Fruit fly (Drosophila melanogaster): ENCODE results near the gene Gmd.

Gene Gmd

DNA sequence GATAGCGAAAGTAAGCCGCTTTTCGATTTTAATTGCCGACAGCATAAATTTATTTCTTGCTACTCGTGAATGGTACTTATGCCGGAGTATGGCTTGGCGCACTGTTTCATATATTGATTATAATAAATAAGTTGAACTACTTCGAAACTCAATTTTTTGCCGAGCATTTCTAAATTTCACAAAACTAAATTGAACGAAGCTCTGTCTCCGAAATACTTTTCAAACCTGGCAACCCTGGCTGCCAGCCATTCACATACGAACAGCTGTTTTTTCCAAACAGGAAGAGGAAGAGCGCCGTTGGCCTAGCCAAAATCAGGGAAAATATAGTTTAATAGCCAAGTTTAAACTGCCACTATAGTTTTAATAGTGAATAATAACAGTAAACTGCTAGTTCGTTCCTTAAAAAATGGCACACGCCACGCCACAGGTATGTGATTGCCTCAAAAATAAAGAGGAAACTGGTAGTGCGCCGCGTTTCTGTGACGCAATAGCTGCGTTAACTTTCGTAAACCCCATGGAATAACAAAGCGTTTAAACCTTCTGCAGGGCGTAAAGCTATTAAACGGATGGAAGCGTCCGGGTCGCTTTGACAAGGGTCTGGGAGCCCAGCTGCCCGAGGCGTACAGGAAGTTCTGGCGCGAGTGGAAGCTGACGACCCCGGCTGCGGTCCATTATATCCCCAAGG, 3.0 kb downstream of the Gmd start, which contains the start of gene mRpL28 (continued):
- TF ChIP-seq Trl (optimal IDR thresholded peaks at IDR 0.05) (no peak), Trl (GFP tag; optimal IDR thresholded peaks at IDR 0.05) (peak; percentile 15), Lim3 (GFP tag; IDR thresholded peaks at IDR 0.05) (no peak), CG10959 (GFP tag; IDR thresholded peaks at IDR 0.05) (no peak), MTF-1 (GFP tag; optimal IDR thresholded peaks at IDR 0.05; ENCODE audit: borderline replicate concordance) (no peak), fd96Cb (tag; optimal IDR thresholded peaks at IDR 0.05) (no peak), CG9215 (GFP tag; IDR thresholded peaks at IDR 0.05) (no peak), Rfx (GFP tag; IDR thresholded peaks at IDR 0.05) (no peak), sd (tag; optimal IDR thresholded peaks at IDR 0.05) (no peak), Sry-β (GFP tag; optimal IDR thresholded peaks at IDR 0.05) (peak; percentile 10), ham (GFP tag; IDR thresholded peaks at IDR 0.05) (no peak), Dip3 (GFP tag; optimal IDR thresholded peaks at IDR 0.05) (peak; percentile 26), CG8359 (GFP tag; optimal IDR thresholded peaks at IDR 0.05; ENCODE audit: borderline replicate concordance) (no peak), sima (GFP tag; optimal IDR thresholded peaks at IDR 0.05) (no peak), ap (GFP tag; IDR thresholded peaks at IDR 0.05) (no peak), Myb (GFP tag; optimal IDR thresholded peaks at IDR 0.05) (no peak), onecut (GFP tag; IDR thresholded peaks at IDR 0.05) (no peak), Abd-B (GFP tag; optimal IDR thresholded peaks at IDR 0.05) (no peak), Ravus (GFP tag; IDR thresholded peaks at IDR 0.05) (no peak), CG4282 (GFP tag; optimal IDR thresholded peaks at IDR 0.05) (no peak), Hr51 (GFP tag; optimal IDR thresholded peaks at IDR 0.05) (no peak), dmrt99B (tag; optimal IDR thresholded peaks at IDR 0.05) (no peak), CG7556 (GFP tag; optimal IDR thresholded peaks at IDR 0.05) (no peak), CG4404 (GFP tag; IDR thresholded peaks at IDR 0.05) (no peak), bbx (GFP tag; IDR thresholded peaks at IDR 0.05; ENCODE audit: partially characterized antibody) (peak; percentile 56; the same call in 1 of the 2 replicates), CG15011 (GFP tag; optimal IDR thresholded peaks at IDR 0.05) (no peak), sr (GFP tag; IDR thresholded peaks at IDR 0.05) (no peak), bcd (GFP tag; optimal IDR thresholded peaks at IDR 0.05) (no peak), vfl (GFP tag; optimal IDR thresholded peaks at IDR 0.05) (no peak), Mad (GFP tag; optimal IDR thresholded peaks at IDR 0.05) (peak; percentile 18), Opbp (GFP tag; IDR thresholded peaks at IDR 0.05; ENCODE audit: partially characterized antibody) (peak; percentile 40; the same call in 1 of the 3 replicates), CG10321 (GFP tag; IDR thresholded peaks at IDR 0.05) (no peak), pzg (GFP tag; optimal IDR thresholded peaks at IDR 0.05) (peak; percentile 44), Ada2b (GFP tag; IDR thresholded peaks at IDR 0.05) (no peak), CG17359 (tag; optimal IDR thresholded peaks at IDR 0.05) (no peak), luna (GFP tag; optimal IDR thresholded peaks at IDR 0.05) (no peak), CG8944 (GFP tag; optimal IDR thresholded peaks at IDR 0.05) (no peak), CG31388 (GFP tag; optimal IDR thresholded peaks at IDR 0.05) (no peak), sqz (GFP tag; optimal IDR thresholded peaks at IDR 0.05) (no peak), CG3995 (GFP tag; optimal IDR thresholded peaks at IDR 0.05) (peak; percentile 29), HmgZ (tag; optimal IDR thresholded peaks at IDR 0.05) (peak; percentile 57), CG16813 (GFP tag; IDR thresholded peaks at IDR 0.05; ENCODE audit: partially characterized antibody) (peak; percentile 20; the same call in 1 of the 3 replicates), CG3847 (GFP tag; IDR thresholded peaks at IDR 0.05) (no peak), CG10274 (GFP tag; optimal IDR thresholded peaks at IDR 0.05) (no peak), CkIIα-i1 (GFP tag; IDR thresholded peaks at IDR 0.05) (no peak), CG10366 (GFP tag; IDR thresholded peaks at IDR 0.05) (no peak), ara (GFP tag; IDR thresholded peaks at IDR 0.05) (no peak), CG6791 (GFP tag; IDR thresholded peaks at IDR 0.05; ENCODE audit: partially characterized antibody) (no peak), nmo (GFP tag; optimal IDR thresholded peaks at IDR 0.05) (peak; percentile 12), chinmo (GFP tag; IDR thresholded peaks at IDR 0.05; ENCODE audit: partially characterized antibody) (no peak), CG11085 (GFP tag; IDR thresholded peaks at IDR 0.05) (no peak)

Measured in whole organism, embryonic.